Fruit fly (Drosophila melanogaster) ovary, adult (tissue): Measurements from ENCODE around the gene bb8.

Experiments used
- CG17801 ChIP-seq: fragments of 200-800 bp; optimal IDR thresholded peaks from 2 replicates; lab custom pipeline; 2019; ENCODE audit warnings: missing biosample characterization, mild to moderate bottlenecking, missing genetic modification characterization, moderate library complexity; ENCODE audit not compliant: partially characterized antibody

The bb8 gene

DNA sequence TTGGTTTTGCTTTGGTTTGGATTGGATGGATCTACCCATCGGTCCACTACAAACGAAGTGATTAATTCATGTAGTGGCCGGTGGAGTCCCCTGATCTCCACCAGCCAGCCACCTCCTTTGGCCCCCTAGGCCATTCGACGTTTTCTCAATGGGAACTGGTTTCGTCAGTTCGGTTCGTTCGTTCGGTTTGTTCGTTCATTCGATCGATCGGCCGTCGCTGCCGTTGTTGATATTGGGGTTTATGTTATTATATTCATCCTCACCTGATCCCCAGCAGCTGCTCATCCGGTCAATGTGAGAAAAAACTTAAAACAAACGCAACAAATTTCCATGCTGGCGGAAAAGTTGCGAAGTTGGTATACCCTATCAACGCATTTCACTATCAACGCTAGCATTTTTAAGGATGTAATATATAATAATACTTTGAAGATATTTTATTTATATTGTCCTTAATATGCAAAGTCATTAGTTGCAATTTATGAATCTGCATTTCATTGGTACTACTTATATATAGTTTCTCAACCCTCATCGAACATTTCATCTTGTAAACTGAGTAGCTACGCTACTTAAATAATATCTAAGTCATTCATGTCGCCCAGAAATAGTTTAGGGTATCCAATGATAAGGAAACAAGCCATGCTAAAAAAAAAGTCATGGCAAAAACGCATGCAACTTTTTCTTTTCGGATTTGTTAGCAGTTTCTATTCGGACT, 33.8 kb upstream of the bb8 start:
- TF ChIP-seq CG17801 = no peak

dm6 chr3R:23320251-23320650, 30.3 kb upstream of the bb8 start:
- TF ChIP-seq CG17801 = no peak

DNA sequence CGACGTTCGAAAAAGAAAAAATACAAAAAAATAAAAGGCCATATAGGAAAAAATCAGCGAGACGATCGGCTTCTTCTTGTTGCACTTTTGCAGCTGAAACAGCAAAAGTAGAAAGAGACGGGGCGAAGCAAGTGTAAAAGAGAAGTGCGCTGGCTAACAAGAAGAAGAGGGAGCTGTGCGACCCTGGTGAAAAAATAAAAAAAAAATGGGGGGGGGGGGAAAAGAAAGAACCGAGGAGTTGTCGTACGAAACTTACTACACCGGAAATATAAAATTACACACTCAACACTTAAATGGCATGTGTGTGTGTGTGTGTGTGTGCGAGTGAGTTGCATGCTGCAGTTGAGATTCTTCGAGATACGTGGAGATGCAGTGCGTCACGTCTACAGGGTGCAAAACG, 28.9 kb upstream of the bb8 start:
- TF ChIP-seq CG17801 = no peak

dm6 chr3R:23316867-23317266, 26.9 kb upstream of the bb8 start:
- TF ChIP-seq CG17801 = no peak

dm6 chr3R:23315630-23316029, 25.6 kb upstream of the bb8 start:
- no peak for TF ChIP-seq CG17801

DNA sequence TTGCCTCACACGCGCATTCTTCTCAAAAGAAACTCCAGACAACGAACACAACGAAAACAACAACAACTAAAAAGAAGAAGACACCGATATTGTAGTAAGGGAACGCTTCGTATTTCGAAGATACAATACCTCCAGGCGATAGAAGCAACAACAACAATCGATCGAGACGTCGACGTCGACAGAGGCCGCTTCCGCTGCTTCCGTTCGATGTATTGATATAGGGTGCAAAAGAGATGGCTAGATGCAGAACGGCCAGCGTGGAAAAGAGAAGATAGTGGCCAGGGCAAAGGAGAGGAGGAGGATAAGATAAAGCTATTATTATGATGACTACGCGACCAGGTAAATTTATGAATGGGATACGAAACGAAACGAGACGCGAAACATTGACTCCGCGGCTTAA, 25.2 kb upstream of the bb8 start:
- TF ChIP-seq CG17801 = no peak

dm6 chr3R:23314332-23314731, 24.3 kb upstream of the bb8 start:
- peak; percentile 16 for TF ChIP-seq CG17801

DNA sequence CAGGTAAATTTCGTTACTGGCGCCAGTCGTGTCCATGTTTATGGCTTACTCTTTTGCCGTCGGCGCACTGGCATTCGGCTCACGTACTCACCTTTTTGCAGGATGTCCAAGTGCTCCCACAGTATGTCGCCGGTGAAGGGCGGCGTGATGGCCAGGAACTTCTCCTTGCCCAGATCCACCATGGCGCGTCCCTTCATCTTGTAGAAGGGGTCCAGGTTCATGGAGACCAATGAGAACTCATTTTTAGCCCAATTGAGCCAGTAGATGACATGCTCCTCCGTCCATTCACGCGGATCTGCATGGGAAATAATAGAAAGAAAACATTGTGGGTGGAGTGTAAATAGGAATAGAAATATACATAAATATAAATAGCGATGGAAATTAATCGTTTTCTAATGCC, 22.8 kb upstream of the bb8 start:
- TF ChIP-seq CG17801 = no peak

dm6 chr3R:23310151-23310550, 20.2 kb upstream of the bb8 start:
- TF ChIP-seq CG17801 = no peak

- no peak for TF ChIP-seq CG17801
Observed at dm6 chr3R:23309690-23310089, 19.7 kb upstream of the bb8 start.

DNA sequence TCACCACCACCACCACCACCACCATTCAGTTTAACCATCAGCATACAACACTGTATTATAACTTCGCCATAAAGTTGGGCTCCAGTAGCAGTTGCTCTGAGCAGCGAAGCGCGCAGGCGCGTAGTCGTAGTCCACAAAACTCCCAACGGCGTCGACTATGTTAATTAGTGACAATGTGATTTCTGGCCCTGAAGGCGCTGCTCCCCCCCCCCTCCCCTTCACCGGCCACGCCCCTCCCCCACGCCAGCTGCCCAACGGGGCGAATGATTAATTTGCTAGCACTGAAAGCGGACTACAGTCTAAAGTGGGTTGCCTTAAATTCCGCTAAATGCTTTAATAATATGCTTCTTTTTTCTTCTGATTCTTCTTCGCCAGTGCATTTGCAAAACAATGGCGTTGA, 16.8 kb upstream of the bb8 start:
- TF ChIP-seq CG17801 = no peak

dm6 chr3R:23303297-23303696, 13.3 kb upstream of the bb8 start:
- no peak for TF ChIP-seq CG17801

- no peak for TF ChIP-seq CG17801
Observed at dm6 chr3R:23302178-23302577, 12.2 kb upstream of the bb8 start.

dm6 chr3R:23301270-23301669, 11.3 kb upstream of the bb8 start:
- TF ChIP-seq CG17801 = no peak

DNA sequence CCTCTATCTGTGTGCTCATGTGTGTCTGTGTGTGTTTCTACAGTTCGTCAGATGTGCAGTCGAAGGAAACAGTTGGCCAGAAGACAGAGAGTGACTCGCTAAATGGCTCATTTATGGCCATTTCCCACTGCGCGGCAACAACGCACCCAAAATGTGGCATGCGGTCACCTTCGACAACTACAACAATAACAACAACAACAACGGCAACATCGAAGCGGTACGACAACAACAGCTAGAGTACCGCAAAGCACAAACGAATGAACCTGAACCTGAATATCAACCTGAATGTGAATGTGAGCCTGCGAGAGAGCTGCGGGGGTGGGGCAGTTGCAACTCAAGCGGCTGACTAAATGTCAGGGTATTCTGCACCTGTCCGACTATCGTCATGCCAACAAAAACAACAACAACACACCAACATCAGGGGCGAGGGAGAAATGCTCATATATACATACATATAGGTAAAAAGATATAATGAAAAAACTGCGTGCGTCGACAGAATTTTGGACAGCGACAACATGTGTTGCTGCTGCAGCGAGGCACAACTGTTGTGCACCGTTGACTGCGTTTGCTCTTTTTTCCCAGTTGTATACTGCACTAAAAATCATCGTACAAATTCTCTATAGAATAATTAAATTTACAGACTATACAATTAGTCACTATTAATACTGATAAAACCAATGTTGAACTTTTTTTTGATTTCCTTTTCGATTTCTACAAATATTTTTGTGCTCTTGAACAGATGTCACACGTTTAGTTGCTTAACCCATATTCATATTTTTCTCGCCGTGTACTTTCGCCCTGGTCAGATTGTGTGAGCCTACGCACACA, 10.3 kb upstream of the bb8 start:
- no peak for TF ChIP-seq CG17801

DNA sequence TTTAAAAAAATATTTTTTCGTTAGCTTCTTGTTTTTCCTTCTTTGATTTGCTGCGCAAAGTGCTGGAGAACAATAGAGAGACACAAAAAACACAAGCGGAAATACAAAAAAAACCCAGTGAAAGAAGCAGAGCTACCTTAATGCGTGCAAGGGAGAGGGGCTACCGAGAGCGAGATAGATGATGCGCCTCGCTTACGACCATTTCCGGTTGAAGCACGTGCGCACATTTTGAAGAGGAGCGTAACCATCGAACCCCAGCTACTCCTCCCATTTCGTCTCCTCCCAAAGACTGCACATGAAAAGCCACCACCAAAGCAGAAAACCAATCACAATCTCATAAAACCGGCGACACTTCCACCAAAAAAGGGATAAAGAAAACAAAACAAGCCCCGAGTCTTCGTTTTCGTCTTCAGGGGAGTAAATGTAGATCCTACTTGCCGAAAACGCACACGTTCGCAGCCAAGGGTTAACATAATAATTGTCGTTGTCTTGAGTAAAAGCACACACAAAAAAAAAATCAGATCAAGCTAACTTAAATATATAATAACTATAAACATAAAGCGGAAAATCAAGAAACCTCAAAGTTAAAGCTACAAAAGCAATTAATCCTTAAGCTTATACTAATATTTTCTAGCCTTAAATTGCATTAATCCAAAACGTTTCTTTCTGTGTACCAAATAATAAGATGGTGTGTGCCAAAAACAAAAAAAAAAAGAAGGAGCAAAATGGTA, 7.3 kb upstream of the bb8 start:
- no peak for TF ChIP-seq CG17801

- no peak for TF ChIP-seq CG17801
Observed at dm6 chr3R:23296146-23296545, 6.2 kb upstream of the bb8 start.
